Worm (Caenorhabditis elegans) whole organism, young adult: ENCODE results near the gene orc-2.

Experiments
- D2030.7 ChIP-seq: fragments of 200-800 bp; sonication (Bioruptor generic); IDR thresholded peaks from 2 replicates; pipeline ENCODE4 v1.3.6; 2022; ENCODE audit warnings: missing genetic modification reagents, missing genetic modification characterization, missing compliant biosample characterization
- F33H1.4 ChIP-seq: fragments of 200-800 bp; sonication (Bioruptor generic); IDR thresholded peaks from 2 replicates; pipeline ENCODE4 v1.3.6; 2022; ENCODE audit warnings: missing genetic modification reagents, missing genetic modification characterization, missing compliant biosample characterization
- F49E8.2 ChIP-seq: sonication (generic microtip); optimal IDR thresholded peaks from 3 replicates; lab custom pipeline; 2017; ENCODE audit warnings: missing genetic modification characterization, mild to moderate bottlenecking, missing compliant biosample characterization, antibody characterized with exemption, moderate library complexity; ENCODE audit not compliant: insufficient read depth
- K12H6.12 ChIP-seq: fragments of 200-800 bp; sonication (Bioruptor generic); optimal IDR thresholded peaks from 2 replicates; lab custom pipeline; 2018; ENCODE audit warnings: mild to moderate bottlenecking, missing genetic modification characterization, missing compliant biosample characterization
- Y53F4B.3 ChIP-seq: fragments of 200-800 bp; sonication (Bioruptor generic); IDR thresholded peaks from 2 replicates; pipeline ENCODE4 v1.3.6; 2022; ENCODE audit warnings: missing genetic modification reagents, missing genetic modification characterization, missing compliant biosample characterization
- ama-1 ChIP-seq, 3 experiments: fragments of 150-350 bp in 1 of 3; sonication (generic microtip) in 2 of 3; optimal IDR thresholded peaks; 2 replicates each; lab custom pipeline; 2014 to 2018; ENCODE audit warnings: missing biosample characterization in 2 of 3, missing genetic modification characterization in 2 of 3, missing genetic modification reagents in 2 of 3
- aptf-2 ChIP-seq: fragments of 200-800 bp; sonication (Bioruptor generic); conservative IDR thresholded peaks from 2 replicates; pipeline ENCODE4 v1.3.6; 2022; ENCODE audit warnings: missing genetic modification reagents, missing genetic modification characterization, missing compliant biosample characterization
- atf-7 ChIP-seq: sonication (generic microtip); optimal IDR thresholded peaks from 2 replicates; lab custom pipeline; 2017; ENCODE audit warnings: mild to moderate bottlenecking, missing genetic modification characterization, missing compliant biosample characterization
- ceh-58 ChIP-seq: fragments of 200-800 bp; sonication (Bioruptor generic); IDR thresholded peaks from 2 replicates; pipeline ENCODE4 v1.3.6; 2022; ENCODE audit warnings: missing genetic modification characterization, missing compliant biosample characterization
- ceh-91 ChIP-seq: fragments of 200-800 bp; sonication (Bioruptor generic); IDR thresholded peaks from 2 replicates; pipeline ENCODE4 v1.3.6; 2022; ENCODE audit warnings: missing genetic modification reagents, missing genetic modification characterization, missing compliant biosample characterization
- dpl-1 ChIP-seq: fragments of 150-350 bp; optimal IDR thresholded peaks from 2 replicates; lab custom pipeline; 2014; ENCODE audit warnings: missing biosample characterization, missing genetic modification reagents, missing genetic modification characterization
- egl-44 ChIP-seq: fragments of 200-800 bp; sonication (Bioruptor generic); IDR thresholded peaks from 2 replicates; pipeline ENCODE4 v1.3.6; 2022; ENCODE audit warnings: missing genetic modification reagents, missing genetic modification characterization, missing compliant biosample characterization
- fkh-3 ChIP-seq: sonication (generic microtip); optimal IDR thresholded peaks from 2 replicates; lab custom pipeline; 2016; ENCODE audit warnings: mild to moderate bottlenecking, missing genetic modification characterization, missing compliant biosample characterization
- gei-17 ChIP-seq: fragments of 200-800 bp; sonication (Bioruptor generic); optimal IDR thresholded peaks from 2 replicates; lab custom pipeline; 2018; ENCODE audit warnings: mild to moderate bottlenecking, missing genetic modification characterization, missing compliant biosample characterization
- hsf-1 ChIP-seq: fragments of 200-800 bp; sonication (Bioruptor generic); IDR thresholded peaks from 2 replicates; pipeline ENCODE4 v1.3.6; 2022; ENCODE audit warnings: missing genetic modification reagents, missing genetic modification characterization, missing compliant biosample characterization
- let-607 ChIP-seq, 2 experiments: fragments of 200-800 bp in 1 of 2; sonication (Bioruptor generic) in 1 of 2; sonication (generic microtip) in 1 of 2; optimal IDR thresholded peaks; 2 replicates each; lab custom pipeline; 2016 to 2018; ENCODE audit warnings: mild to moderate bottlenecking in 2 of 2, missing compliant biosample characterization in 2 of 2, missing genetic modification characterization in 2 of 2, moderate library complexity in 2 of 2, missing genotype in 1 of 2
- lin-40 ChIP-seq: sonication (generic microtip); optimal IDR thresholded peaks from 2 replicates; lab custom pipeline; 2016; ENCODE audit warnings: missing genetic modification characterization, mild to moderate bottlenecking, missing compliant biosample characterization, missing genotype, missing genetic modification reagents
- lin-54 ChIP-seq: fragments of 200-800 bp; sonication (Bioruptor generic); optimal IDR thresholded peaks from 2 replicates; lab custom pipeline; 2018; ENCODE audit warnings: mild to moderate bottlenecking, missing genetic modification characterization, missing compliant biosample characterization
- lsl-1 ChIP-seq: fragments of 200-800 bp; sonication (Bioruptor generic); optimal IDR thresholded peaks from 2 replicates; lab custom pipeline; 2018; ENCODE audit warnings: mild to moderate bottlenecking, missing genetic modification characterization, moderate library complexity, missing compliant biosample characterization
- madf-10 ChIP-seq: sonication (generic microtip); optimal IDR thresholded peaks from 2 replicates; lab custom pipeline; 2016; ENCODE audit warnings: mild to moderate bottlenecking, missing genetic modification characterization, missing compliant biosample characterization
- madf-6 ChIP-seq: fragments of 200-800 bp; sonication (Bioruptor generic); IDR thresholded peaks from 2 replicates; pipeline ENCODE4 v1.3.6; 2022; ENCODE audit warnings: missing genetic modification reagents, missing genetic modification characterization, missing compliant biosample characterization
- madf-8 ChIP-seq: fragments of 200-800 bp; sonication (Bioruptor generic); conservative IDR thresholded peaks from 2 replicates; pipeline ENCODE4 v1.3.6; 2022; ENCODE audit warnings: missing genetic modification reagents, missing genetic modification characterization, missing compliant biosample characterization
- nfyb-1 ChIP-seq: fragments of 200-800 bp; sonication (Bioruptor generic); IDR thresholded peaks from 2 replicates; pipeline ENCODE4 v1.3.6; 2022; ENCODE audit warnings: missing genetic modification reagents, missing genetic modification characterization, missing compliant biosample characterization
- nhr-120 ChIP-seq: fragments of 200-800 bp; sonication (Bioruptor generic); IDR thresholded peaks from 2 replicates; pipeline ENCODE4 v1.3.6; 2022; ENCODE audit warnings: missing genetic modification characterization, missing compliant biosample characterization
- nhr-179 ChIP-seq: sonication (generic microtip); optimal IDR thresholded peaks from 2 replicates; lab custom pipeline; 2016; ENCODE audit warnings: mild to moderate bottlenecking, missing genetic modification characterization, missing compliant biosample characterization
- pha-4 ChIP-seq: fragments of 150-350 bp; sonication (generic microtip); optimal IDR thresholded peaks from 2 replicates; lab custom pipeline; 2014; ENCODE audit warnings: missing biosample characterization, missing genetic modification reagents, missing genetic modification characterization
- rcor-1 ChIP-seq: fragments of 200-800 bp; sonication (Bioruptor generic); IDR thresholded peaks from 2 replicates; pipeline ENCODE4 v1.3.6; 2022; ENCODE audit warnings: missing genetic modification reagents, missing genetic modification characterization, missing compliant biosample characterization
- repo-1 ChIP-seq: sonication (generic microtip); optimal IDR thresholded peaks from 2 replicates; lab custom pipeline; 2017; ENCODE audit warnings: mild to moderate bottlenecking, missing genetic modification characterization, missing compliant biosample characterization
- snpc-1.1 ChIP-seq: sonication (generic microtip); optimal IDR thresholded peaks from 2 replicates; lab custom pipeline; 2017; ENCODE audit warnings: missing genetic modification characterization, mild to moderate bottlenecking, missing compliant biosample characterization, antibody characterized with exemption, moderate library complexity, missing genotype, missing genetic modification reagents; ENCODE audit not compliant: insufficient read depth
- snpc-4 ChIP-seq, 5 experiments: fragments of 150-350 bp in 1 of 5; sonication (generic microtip) in 4 of 5; optimal IDR thresholded peaks; 2 replicates each; lab custom pipeline; 2014 to 2018; ENCODE audit warnings: missing genetic modification characterization in 5 of 5, missing biosample characterization in 3 of 5, antibody characterized with exemption in 2 of 5, mild to moderate bottlenecking in 2 of 5, missing compliant biosample characterization in 2 of 5, missing genotype in 2 of 5, moderate library complexity in 2 of 5, missing genetic modification reagents in 1 of 5
- tbp1 ChIP-seq: fragments of 200-800 bp; sonication (Bioruptor generic); optimal IDR thresholded peaks from 2 replicates; lab custom pipeline; 2018; ENCODE audit warnings: mild to moderate bottlenecking, missing genetic modification characterization, missing compliant biosample characterization
- xnd-1 ChIP-seq: sonication (generic microtip); optimal IDR thresholded peaks from 2 replicates; lab custom pipeline; 2016; ENCODE audit warnings: missing genotype, missing genetic modification reagents, missing genetic modification characterization, missing compliant biosample characterization
- ztf-18 ChIP-seq: sonication (generic microtip); optimal IDR thresholded peaks from 2 replicates; lab custom pipeline; 2016; ENCODE audit warnings: missing genotype, mild to moderate bottlenecking, missing genetic modification characterization, missing compliant biosample characterization
- ztf-22 ChIP-seq: fragments of 200-800 bp; sonication (Bioruptor generic); optimal IDR thresholded peaks from 2 replicates; lab custom pipeline; 2018; ENCODE audit warnings: mild to moderate bottlenecking, missing genetic modification characterization, moderate library complexity, missing compliant biosample characterization
- ztf-25 ChIP-seq: fragments of 200-800 bp; sonication (Bioruptor generic); IDR thresholded peaks from 2 replicates; pipeline ENCODE4 v1.3.6; 2022; ENCODE audit warnings: missing genetic modification reagents, missing genetic modification characterization, missing compliant biosample characterization
- ztf-26 ChIP-seq: sonication (generic microtip); optimal IDR thresholded peaks from 2 replicates; lab custom pipeline; 2017; ENCODE audit warnings: missing genetic modification characterization, missing compliant biosample characterization
- ztf-3 ChIP-seq: fragments of 200-800 bp; sonication (Bioruptor generic); optimal IDR thresholded peaks from 2 replicates; lab custom pipeline; 2018; ENCODE audit warnings: mild to moderate bottlenecking, missing genetic modification characterization, missing compliant biosample characterization

The orc-2 gene

ce11 chrII:10851110-10851509 lies 22.6 kb upstream of the orc-2 start (continued):
- no peak for TF ChIP-seq dpl-1 (GFP tag; lab: Kevin White, UChicago)
- peak; percentile 87 for TF ChIP-seq atf-7 (tag; lab: Kevin White, UChicago)
- peak; percentile 87 for TF ChIP-seq lin-40 (tag; lab: Kevin White, UChicago)
- peak; percentile 59 for TF ChIP-seq tbp1 (GFP tag; lab: Kevin White, UChicago)
- peak; percentile 72 for TF ChIP-seq repo-1
- TF ChIP-seq nfyb-1 = peak; percentile 85
- peak; percentile 91 for TF ChIP-seq ztf-22 (GFP tag; lab: Kevin White, UChicago)
- peak; percentile 95 to 96 for TF ChIP-seq let-607 (tag; optimal IDR thresholded peaks at IDR 0.05; lab: Kevin White, UChicago)
- peak; percentile 4 for TF ChIP-seq ztf-18 (tag; lab: Kevin White, UChicago)
- TF ChIP-seq snpc-1.1 (tag; lab: Kevin White, UChicago) = no peak
- TF ChIP-seq nhr-179 (tag; lab: Kevin White, UChicago) = no peak
- TF ChIP-seq nhr-120 = no peak
- peak; percentile 74 for TF ChIP-seq egl-44 (GFP tag; lab: Robert Waterston, UW)
- peak; percentile 54 for TF ChIP-seq gei-17
- TF ChIP-seq ztf-26 (tag; lab: Kevin White, UChicago) = peak; percentile 87
- no peak for TF ChIP-seq aptf-2
- no peak for TF ChIP-seq hsf-1
- TF ChIP-seq rcor-1 (GFP tag; lab: Robert Waterston, UW) = peak; percentile 54
- TF ChIP-seq snpc-4 (GFP tag; optimal IDR thresholded peaks at IDR 0.05; lab: Kevin White, UChicago) = no peak
- TF ChIP-seq snpc-4 (tag; optimal IDR thresholded peaks at IDR 0.05; lab: Kevin White, UChicago) = peak in 2 of 4 experiments; percentile 55 to 58
- TF ChIP-seq K12H6.12 (tag; lab: Kevin White, UChicago) = peak; percentile 77
- TF ChIP-seq ztf-3 = peak; percentile 63
- peak; percentile 55 for TF ChIP-seq madf-10 (tag; lab: Kevin White, UChicago)
- TF ChIP-seq F33H1.4 = peak; percentile 14; the same call in 1 of the 2 replicates
- TF ChIP-seq ceh-91 (GFP tag; lab: Robert Waterston, UW) = no peak
- TF ChIP-seq pha-4 (tag; lab: Kevin White, UChicago) = peak; percentile 62

DNA sequence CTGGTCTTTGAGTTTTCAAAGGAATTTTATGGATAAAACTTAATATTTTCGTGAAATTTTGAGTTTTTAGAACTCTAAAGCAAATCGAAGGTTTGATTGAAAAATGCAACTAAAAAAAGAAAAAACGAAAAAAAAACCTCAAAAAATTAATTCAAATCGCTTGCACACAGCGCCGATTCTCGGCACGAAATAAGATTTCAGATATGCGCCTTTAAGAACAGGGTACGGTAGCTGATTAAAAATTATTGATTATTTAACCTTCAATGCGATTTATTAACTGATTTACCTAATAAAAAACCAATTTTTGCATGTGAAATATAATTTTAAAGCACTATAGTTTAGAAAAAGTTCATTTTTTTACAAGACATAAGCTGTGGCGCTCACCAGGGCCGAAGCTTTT lies 20.9 kb upstream of the orc-2 start:
- TF ChIP-seq ceh-58 (GFP tag; lab: Robert Waterston, UW) = no peak
- peak; percentile 4 for TF ChIP-seq dpl-1 (GFP tag; lab: Kevin White, UChicago)
- peak; percentile 61 for TF ChIP-seq madf-8
- TF ChIP-seq F49E8.2 (tag; lab: Kevin White, UChicago) = peak; percentile 36
- peak; percentile 90 for TF ChIP-seq lsl-1 (GFP tag; lab: Kevin White, UChicago)
- no peak for TF ChIP-seq Y53F4B.3 (GFP tag; lab: Robert Waterston, UW)
- peak; percentile 21 for TF ChIP-seq lin-54 (GFP tag; lab: Kevin White, UChicago)
- peak; percentile 83 for TF ChIP-seq xnd-1
- peak; percentile 92 for TF ChIP-seq madf-6
- no peak for TF ChIP-seq fkh-3
- peak; percentile 62 for TF ChIP-seq F33H1.4
- TF ChIP-seq ztf-25 = no peak
- no peak for TF ChIP-seq snpc-1.1 (tag; lab: Kevin White, UChicago)
- TF ChIP-seq ama-1 (optimal IDR thresholded peaks at IDR 0.05; lab: Kevin White, UChicago) = no peak
- TF ChIP-seq ama-1 (GFP tag; optimal IDR thresholded peaks at IDR 0.05; lab: Kevin White, UChicago) = no peak
- 0 out of 2 replicates have a peak, but pooled peaks have one; percentile 10 for TF ChIP-seq ceh-91 (GFP tag; lab: Robert Waterston, UW)
- TF ChIP-seq D2030.7 (GFP tag; lab: Robert Waterston, UW) = peak; percentile 27; the same call in 1 of the 2 replicates
